Fruit fly (Drosophila melanogaster): Measurements from ENCODE around the gene CG31673.

- TF ChIP-seq CG6276 (GFP tag; optimal IDR thresholded peaks at IDR 0.05) (no peak), CG32006 (GFP tag; optimal IDR thresholded peaks at IDR 0.05) (no peak), Gug (GFP tag; IDR thresholded peaks at IDR 0.05) (no peak)
These were observed 7.4 kb upstream of the CG31673 start for dm6 chr2L:20822025-20822371.
